Worm (Caenorhabditis elegans): ENCODE results near the gene C48B4.3.

The C48B4.3 gene

ce11 chrIII:9629855-9630254 is 47.7 kb upstream of the C48B4.3 start, which contains the start of gene rpac-19 (continued):
- no peak for TF ChIP-seq pros-1 (tag; optimal IDR thresholded peaks at IDR 0.05)
- TF ChIP-seq lin-11 (tag; optimal IDR thresholded peaks at IDR 0.05): peak; percentile 47
- TF ChIP-seq ahr-1 (tag; optimal IDR thresholded peaks at IDR 0.05): peak; percentile 44
- peak; percentile 34 for TF ChIP-seq ceh-31 (tag; optimal IDR thresholded peaks at IDR 0.05)
- TF ChIP-seq unc-3 (GFP tag; conservative IDR thresholded peaks at IDR 0.05): 0 out of 2 replicates have a peak, but pooled peaks have one; percentile 46
- TF ChIP-seq unc-3 (tag; optimal IDR thresholded peaks at IDR 0.05): no peak
- TF ChIP-seq dmd-4 (tag; optimal IDR thresholded peaks at IDR 0.05; ENCODE audit: borderline replicate concordance): peak; percentile 21
- no peak for TF ChIP-seq hlh-6 (tag; optimal IDR thresholded peaks at IDR 0.05)
- no peak for TF ChIP-seq ceh-45 (GFP tag; IDR thresholded peaks at IDR 0.05)
- TF ChIP-seq ztf-16 (tag; optimal IDR thresholded peaks at IDR 0.05): no peak
- TF ChIP-seq tbx-2 (tag; optimal IDR thresholded peaks at IDR 0.05): peak; percentile 70
- peak; percentile 52 for TF ChIP-seq C38D4.7 (GFP tag; optimal IDR thresholded peaks at IDR 0.05)
- TF ChIP-seq dve-1 (tag; optimal IDR thresholded peaks at IDR 0.05): no peak
- no peak for TF ChIP-seq elt-4 (tag; optimal IDR thresholded peaks at IDR 0.05)
- TF ChIP-seq ceh-34 (tag; optimal IDR thresholded peaks at IDR 0.05): no peak
- peak; percentile 48 for TF ChIP-seq pat-9 (tag; optimal IDR thresholded peaks at IDR 0.05)
- TF ChIP-seq ceh-14 (tag; optimal IDR thresholded peaks at IDR 0.05): peak; percentile 73
- TF ChIP-seq unc-86 (tag; optimal IDR thresholded peaks at IDR 0.05): peak; percentile 69
- no peak for TF ChIP-seq pax-1 (tag; optimal IDR thresholded peaks at IDR 0.05)
- no peak for TF ChIP-seq pqm-1 (tag; optimal IDR thresholded peaks at IDR 0.05)
- TF ChIP-seq ceh-9 (tag; optimal IDR thresholded peaks at IDR 0.05): no peak
- TF ChIP-seq ceh-22 (tag; optimal IDR thresholded peaks at IDR 0.05): no peak
- peak; percentile 34 for TF ChIP-seq fax-1 (tag; optimal IDR thresholded peaks at IDR 0.05)
- TF ChIP-seq pha-4 (tag; optimal IDR thresholded peaks at IDR 0.05): no peak
- TF ChIP-seq ceh-48 (tag; optimal IDR thresholded peaks at IDR 0.05): no peak
- TF ChIP-seq che-1 (tag; optimal IDR thresholded peaks at IDR 0.05): peak; percentile 46

- no peak for TF ChIP-seq pag-3 (tag; optimal IDR thresholded peaks at IDR 0.05; ENCODE audit: borderline replicate concordance)
Measured at ce11 chrIII:9629054-9629453, 46.9 kb upstream of the C48B4.3 start, which contains the start of gene tbg-1. Gene tbg-1 (minus strand): TSS chrIII:9629154.

DNA sequence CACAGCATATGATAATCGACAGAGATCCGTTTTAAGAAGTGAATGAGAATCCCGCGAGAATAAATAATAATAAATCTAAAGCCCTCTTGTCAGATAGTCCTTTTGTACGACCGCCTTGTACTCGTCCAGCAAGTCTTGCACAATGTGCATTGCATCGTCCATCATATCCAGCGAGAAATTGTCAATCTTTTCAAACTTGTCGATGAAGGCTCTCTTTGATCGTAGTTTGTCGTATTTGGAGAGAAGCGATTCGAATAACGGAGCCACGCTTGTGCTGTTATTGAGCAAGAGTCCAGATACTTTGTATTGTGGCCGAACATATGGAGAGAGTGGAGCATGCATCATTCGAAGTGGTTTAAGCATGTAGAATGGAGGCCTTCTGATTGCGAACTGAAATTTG is 44.4 kb upstream of the C48B4.3 start:
- TF ChIP-seq ceh-48 (tag; optimal IDR thresholded peaks at IDR 0.05) (no peak), fkh-6 (tag; optimal IDR thresholded peaks at IDR 0.05) (no peak), ceh-24 (tag; optimal IDR thresholded peaks at IDR 0.05) (no peak), che-1 (tag; optimal IDR thresholded peaks at IDR 0.05) (no peak)

- TF ChIP-seq rnt-1 (tag; optimal IDR thresholded peaks at IDR 0.05): no peak
- TF ChIP-seq ceh-6 (GFP tag; optimal IDR thresholded peaks at IDR 0.05): no peak
- TF ChIP-seq eyg-1 (tag; optimal IDR thresholded peaks at IDR 0.05): no peak
- no peak for TF ChIP-seq ceh-18 (tag; optimal IDR thresholded peaks at IDR 0.05)
- no peak for TF ChIP-seq unc-55 (GFP tag; optimal IDR thresholded peaks at IDR 0.05)
- TF ChIP-seq C38D4.7 (GFP tag; optimal IDR thresholded peaks at IDR 0.05): no peak
- TF ChIP-seq mec-3 (tag; optimal IDR thresholded peaks at IDR 0.05; ENCODE audit: borderline replicate concordance): no peak
Measured at ce11 chrIII:9623460-9623859, 41.3 kb upstream of the C48B4.3 start.

DNA sequence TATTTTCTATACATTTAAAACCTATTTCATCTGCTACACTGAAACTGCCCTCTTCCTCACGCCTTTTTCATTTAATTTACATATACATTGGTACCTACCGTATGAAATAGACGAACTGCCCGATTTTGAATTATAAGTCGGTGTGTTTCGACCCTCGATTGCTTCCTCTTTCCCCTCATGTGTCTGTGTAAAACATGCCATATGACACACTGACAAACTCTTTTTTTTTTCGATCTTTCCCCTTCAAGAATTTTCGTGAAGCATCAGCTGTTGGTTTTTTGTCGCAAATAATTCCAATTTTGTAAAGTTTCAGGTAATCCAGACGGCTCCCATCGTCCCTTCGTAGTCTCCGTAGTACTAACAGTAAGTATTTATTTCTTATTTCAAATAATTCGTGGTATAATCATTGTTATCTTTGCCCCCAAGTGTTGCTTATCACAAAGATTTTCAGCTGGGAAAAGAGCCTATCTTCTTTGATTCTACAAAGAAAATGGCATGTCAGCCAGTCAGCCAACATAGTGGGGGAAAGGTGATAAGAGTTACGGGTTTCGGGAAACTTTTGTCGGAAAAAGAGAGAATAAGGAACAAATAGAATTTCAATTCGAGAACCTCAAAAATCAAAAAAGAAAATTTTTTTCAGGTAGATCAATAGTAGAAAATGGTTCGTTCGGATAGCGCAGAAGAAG is 39.8 kb upstream of the C48B4.3 start:
- TF ChIP-seq elt-2 (tag; optimal IDR thresholded peaks at IDR 0.05) (peak; percentile 93), nhr-232 (tag; optimal IDR thresholded peaks at IDR 0.05) (no peak)
